Fruit fly (Drosophila melanogaster) whole organism, embryonic: ENCODE results near the gene nonA.

Experiments used
- Aef1 ChIP-seq: fragments of 200-800 bp; sonication (Bioruptor generic); IDR thresholded peaks from 3 replicates; pipeline ENCODE4 v1.3.6; 2022; ENCODE audit warnings: missing biosample characterization, missing genetic modification characterization
- Awh ChIP-seq: fragments of 200-800 bp; sonication (Bioruptor generic); IDR thresholded peaks from 2 replicates; pipeline ENCODE4, ENCODE4 v1.3.6; 2022; ENCODE audit warnings: missing biosample characterization, missing genetic modification characterization
- Bgb ChIP-seq: fragments of 200-800 bp; sonication (Bioruptor generic); IDR thresholded peaks from 2 replicates; pipeline ENCODE4 v1.3.6; 2022; ENCODE audit warnings: missing biosample characterization, missing genetic modification characterization; ENCODE audit not compliant: partially characterized antibody
- CG12744 ChIP-seq: fragments of 200-800 bp; sonication (Bioruptor generic); optimal IDR thresholded peaks from 2 replicates; lab custom pipeline; 2016; ENCODE audit warnings: missing biosample characterization, missing genetic modification characterization
- CG13624 ChIP-seq: fragments of 200-800 bp; sonication (Bioruptor generic); optimal IDR thresholded peaks from 2 replicates; lab custom pipeline; 2016; ENCODE audit warnings: missing biosample characterization, missing genetic modification characterization
- CG15696 ChIP-seq: fragments of 200-800 bp; sonication (Bioruptor generic); optimal IDR thresholded peaks from 2 replicates; lab custom pipeline; 2019; ENCODE audit warnings: missing biosample characterization, mild to moderate bottlenecking, missing genetic modification characterization, moderate library complexity
- CG16863 ChIP-seq: fragments of 200-800 bp; sonication (Bioruptor generic); optimal IDR thresholded peaks from 3 replicates; lab custom pipeline; 2016; ENCODE audit warnings: missing biosample characterization, missing genetic modification characterization
- CG17328 ChIP-seq: fragments of 200-800 bp; sonication (Bioruptor generic); IDR thresholded peaks from 2 replicates; pipeline ENCODE4 v1.3.6; 2022; ENCODE audit warnings: missing biosample characterization, missing genetic modification characterization
- CG17359 ChIP-seq: fragments of 200-800 bp; sonication (Bioruptor generic); optimal IDR thresholded peaks from 3 replicates; lab custom pipeline; 2018; ENCODE audit warnings: missing biosample characterization, mild to moderate bottlenecking, missing genetic modification characterization, moderate library complexity
- CG18476 ChIP-seq: fragments of 200-800 bp; sonication (Bioruptor generic); optimal IDR thresholded peaks from 2 replicates; lab custom pipeline; 2016; ENCODE audit warnings: missing biosample characterization, mild to moderate bottlenecking, missing genetic modification characterization
- CG18599 ChIP-seq: fragments of 200-800 bp; sonication (Bioruptor generic); optimal IDR thresholded peaks from 3 replicates; lab custom pipeline; 2017; ENCODE audit warnings: missing biosample characterization, missing genetic modification characterization, mild to moderate bottlenecking, moderate library complexity, missing genetic modification reagents
- CG2199 ChIP-seq: fragments of 200-800 bp; sonication (Bioruptor generic); IDR thresholded peaks from 3 replicates; pipeline ENCODE4 v1.3.6; 2022; ENCODE audit warnings: missing biosample characterization, missing genetic modification characterization
- CG34376 ChIP-seq: fragments of 200-800 bp; sonication (Bioruptor generic); optimal IDR thresholded peaks from 2 replicates; lab custom pipeline; 2018; ENCODE audit warnings: missing biosample characterization, mild to moderate bottlenecking, missing genetic modification characterization
- CG4617 ChIP-seq: fragments of 200-800 bp; sonication (Bioruptor generic); optimal IDR thresholded peaks from 3 replicates; lab custom pipeline; 2016; ENCODE audit warnings: missing biosample characterization, missing genetic modification characterization, borderline replicate concordance
- CG4854 ChIP-seq: fragments of 200-800 bp; sonication (Bioruptor generic); optimal IDR thresholded peaks from 2 replicates; lab custom pipeline; 2016; ENCODE audit warnings: missing biosample characterization, missing genetic modification characterization, inconsistent platforms
- CG7372 ChIP-seq: fragments of 200-800 bp; sonication (Bioruptor generic); IDR thresholded peaks from 2 replicates; pipeline ENCODE4 v1.3.6; 2022; ENCODE audit warnings: missing biosample characterization, missing genetic modification characterization
- CG7786 ChIP-seq: fragments of 200-800 bp; sonication (Bioruptor generic); optimal IDR thresholded peaks from 2 replicates; lab custom pipeline; 2016; ENCODE audit warnings: missing biosample characterization, missing genetic modification characterization
- CG8290 ChIP-seq, 3 experiments: fragments of 200-800 bp; sonication (Bioruptor generic); optimal IDR thresholded peaks; 2 replicates each; lab custom pipeline; 2016 to 2019; ENCODE audit warnings: missing biosample characterization in 3 of 3, missing genetic modification characterization in 3 of 3, mild to moderate bottlenecking in 2 of 3, moderate library complexity in 1 of 3
- CG9876 ChIP-seq: fragments of 200-800 bp; sonication (Bioruptor generic); optimal IDR thresholded peaks from 2 replicates; lab custom pipeline; 2016; ENCODE audit warnings: missing biosample characterization, missing genetic modification characterization
- CG9932 ChIP-seq: fragments of 200-800 bp; sonication (Bioruptor generic); IDR thresholded peaks from 2 replicates; pipeline ENCODE4 v1.3.6; 2022; ENCODE audit warnings: missing biosample characterization, missing genetic modification characterization
- CrebB ChIP-seq: fragments of 200-800 bp; sonication (Bioruptor generic); optimal IDR thresholded peaks from 3 replicates; lab custom pipeline; 2018; ENCODE audit warnings: missing biosample characterization, mild to moderate bottlenecking, missing genetic modification characterization
- HHEX ChIP-seq: fragments of 200-800 bp; sonication (Bioruptor generic); optimal IDR thresholded peaks from 3 replicates; lab custom pipeline; 2017; ENCODE audit warnings: missing biosample characterization, mild to moderate bottlenecking, missing genetic modification characterization, missing genetic modification reagents
- HLH3B ChIP-seq: fragments of 200-800 bp; sonication (Bioruptor generic); IDR thresholded peaks from 2 replicates; pipeline ENCODE4 v1.3.6; 2022; ENCODE audit warnings: missing biosample characterization, missing genetic modification characterization
- HmgD ChIP-seq: fragments of 200-800 bp; sonication (Bioruptor generic); optimal IDR thresholded peaks from 3 replicates; lab custom pipeline; 2016; ENCODE audit warnings: missing biosample characterization, missing genetic modification characterization
- HmgZ ChIP-seq: fragments of 200-800 bp; sonication (Bioruptor generic); optimal IDR thresholded peaks from 2 replicates; lab custom pipeline; 2018; ENCODE audit warnings: missing biosample characterization, mild to moderate bottlenecking, missing genetic modification characterization
- Mrtf ChIP-seq: fragments of 200-800 bp; sonication (Bioruptor generic); IDR thresholded peaks from 3 replicates; pipeline ENCODE4 v1.3.6; 2022; ENCODE audit warnings: missing biosample characterization, missing genetic modification characterization
- Myb ChIP-seq: fragments of 200-800 bp; sonication (Bioruptor generic); optimal IDR thresholded peaks from 2 replicates; lab custom pipeline; 2016; ENCODE audit warnings: missing biosample characterization, missing genetic modification characterization
- NC2β ChIP-seq: fragments of 200-800 bp; sonication (Bioruptor generic); optimal IDR thresholded peaks from 2 replicates; lab custom pipeline; 2016; ENCODE audit warnings: missing biosample characterization, missing genetic modification characterization
- Nf-YA ChIP-seq: fragments of 200-800 bp; sonication (Bioruptor generic); IDR thresholded peaks from 2 replicates; pipeline ENCODE4 v1.3.6; 2022; ENCODE audit warnings: missing biosample characterization, missing genetic modification characterization
- Oaz ChIP-seq: fragments of 200-800 bp; sonication (Bioruptor generic); IDR thresholded peaks from 2 replicates; pipeline ENCODE4 v1.3.6; 2022; ENCODE audit warnings: missing biosample characterization, missing genetic modification characterization
- Oli ChIP-seq: fragments of 200-800 bp; sonication (Bioruptor generic); optimal IDR thresholded peaks from 2 replicates; lab custom pipeline; 2018; ENCODE audit warnings: missing biosample characterization, mild to moderate bottlenecking, missing genetic modification characterization, moderate library complexity
- Scr ChIP-seq: fragments of 200-800 bp; sonication (Bioruptor generic); IDR thresholded peaks from 2 replicates; pipeline ENCODE4 v1.3.6; 2022; ENCODE audit warnings: missing biosample characterization, missing genetic modification characterization; ENCODE audit not compliant: partially characterized antibody
- TFAM ChIP-seq: fragments of 200-800 bp; sonication (Bioruptor generic); optimal IDR thresholded peaks from 2 replicates; lab custom pipeline; 2017; ENCODE audit warnings: missing biosample characterization, missing genetic modification characterization, inconsistent platforms
- YL-1 ChIP-seq: fragments of 200-800 bp; sonication (Bioruptor generic); optimal IDR thresholded peaks from 3 replicates; lab custom pipeline; 2017; ENCODE audit warnings: missing biosample characterization, mild to moderate bottlenecking, missing genetic modification characterization
- ac ChIP-seq: fragments of 200-800 bp; sonication (Bioruptor generic); optimal IDR thresholded peaks from 3 replicates; lab custom pipeline; 2017; ENCODE audit warnings: missing biosample characterization, mild to moderate bottlenecking, missing genetic modification characterization
- al ChIP-seq: fragments of 200-800 bp; sonication (Bioruptor generic); IDR thresholded peaks from 2 replicates; pipeline ENCODE4 v1.3.6; 2022; ENCODE audit warnings: missing biosample characterization, missing genetic modification characterization
- chm ChIP-seq: fragments of 200-800 bp; sonication (Bioruptor generic); IDR thresholded peaks from 2 replicates; pipeline ENCODE4 v1.3.6; 2022; ENCODE audit warnings: missing biosample characterization, missing genetic modification characterization
- crol ChIP-seq: fragments of 200-800 bp; sonication (Bioruptor generic); IDR thresholded peaks from 2 replicates; pipeline ENCODE4 v1.3.6; 2022; ENCODE audit warnings: missing biosample characterization, missing genetic modification characterization
- hbn ChIP-seq: fragments of 200-800 bp; sonication (Bioruptor generic); IDR thresholded peaks from 2 replicates; pipeline ENCODE4 v1.3.6; 2022; ENCODE audit warnings: missing biosample characterization, missing genetic modification characterization; ENCODE audit not compliant: partially characterized antibody
- her ChIP-seq: fragments of 200-800 bp; sonication (Bioruptor generic); optimal IDR thresholded peaks from 2 replicates; lab custom pipeline; 2016; ENCODE audit warnings: missing biosample characterization, missing genetic modification characterization
- nau ChIP-seq: fragments of 200-800 bp; sonication (Bioruptor generic); optimal IDR thresholded peaks from 3 replicates; lab custom pipeline; 2017; ENCODE audit warnings: missing biosample characterization, mild to moderate bottlenecking, missing genetic modification characterization, missing genetic modification reagents
- otp ChIP-seq: fragments of 200-800 bp; sonication (Bioruptor generic); IDR thresholded peaks from 3 replicates; pipeline ENCODE4, ENCODE4 v1.3.6; 2022; ENCODE audit warnings: missing biosample characterization, missing genetic modification characterization
- pho ChIP-seq: fragments of 200-800 bp; sonication (Bioruptor generic); optimal IDR thresholded peaks from 2 replicates; lab custom pipeline; 2016; ENCODE audit warnings: missing biosample characterization, missing genetic modification characterization
- pita ChIP-seq: fragments of 200-800 bp; sonication (Bioruptor generic); optimal IDR thresholded peaks from 2 replicates; lab custom pipeline; 2017; ENCODE audit warnings: missing biosample characterization, mild to moderate bottlenecking, missing genetic modification characterization
- prd ChIP-seq, 3 experiments: fragments of >200 bp in 2 of 3; fragments of 200-800 bp in 1 of 3; sonication (Bioruptor generic) in 1 of 3; optimal IDR thresholded peaks in 2 of 3; IDR thresholded peaks in 1 of 3; 2 replicates in 2 of 3; 3 replicates in 1 of 3; pipeline versions ENCODE4 v1.3.6 to Lab custom; 2017 to 2022; ENCODE audit warnings: missing biosample characterization in 1 of 3, missing genetic modification characterization in 1 of 3
- slbo ChIP-seq: fragments of 200-800 bp; sonication (Bioruptor generic); IDR thresholded peaks from 2 replicates; pipeline ENCODE4 v1.3.6; 2022; ENCODE audit warnings: missing biosample characterization, missing genetic modification characterization
- ssp ChIP-seq: fragments of 200-800 bp; sonication (Bioruptor generic); IDR thresholded peaks from 2 replicates; pipeline ENCODE4 v1.3.6; 2022; ENCODE audit warnings: missing biosample characterization, missing genetic modification characterization
- tll ChIP-seq, 2 experiments: fragments of 200-800 bp in 1 of 2; fragments of >200 bp in 1 of 2; sonication (Bioruptor generic) in 1 of 2; optimal IDR thresholded peaks; 2 replicates each; lab custom pipeline; 2017 to 2019; ENCODE audit warnings: missing biosample characterization in 2 of 2, missing genetic modification characterization in 2 of 2, mild to moderate bottlenecking in 1 of 2, moderate library complexity in 1 of 2
- zfh1 ChIP-seq: fragments of 200-800 bp; sonication (Bioruptor generic); IDR thresholded peaks from 3 replicates; pipeline ENCODE4 v1.3.6; 2022; ENCODE audit warnings: missing biosample characterization, missing genetic modification characterization
- zfh2 ChIP-seq: fragments of 200-800 bp; sonication (Bioruptor generic); optimal IDR thresholded peaks from 2 replicates; lab custom pipeline; 2016; ENCODE audit warnings: missing biosample characterization, missing genetic modification characterization

nonA gene

dm6 chrX:16391397-16391796 is 30.0 kb downstream of the nonA start, which contains the start of the genes TH1 and mei-41 (continued):
- TF ChIP-seq CG12744 (GFP tag; lab: Kevin White, UChicago) = no peak
- TF ChIP-seq otp (GFP tag; lab: Robert Waterston, UW) = peak; percentile 92
- TF ChIP-seq NC2β (GFP tag; lab: Kevin White, UChicago) = peak; percentile 27
- peak; percentile 40 for TF ChIP-seq CG16863 (GFP tag; lab: Kevin White, UChicago)
- TF ChIP-seq nau (GFP tag; lab: Kevin White, UChicago) = no peak
- TF ChIP-seq zfh2 (GFP tag; lab: Kevin White, UChicago) = peak; percentile 60
- peak; percentile 99 for TF ChIP-seq ssp (GFP tag; lab: Robert Waterston, UW)
- peak; percentile 96 for TF ChIP-seq HLH3B (GFP tag; lab: Robert Waterston, UW)
- TF ChIP-seq Nf-YA (GFP tag; lab: Robert Waterston, UW) = peak; percentile 92
- TF ChIP-seq Oaz (GFP tag; lab: Robert Waterston, UW) = peak; percentile 81
- TF ChIP-seq slbo (GFP tag; lab: Robert Waterston, UW) = peak; percentile 97
- TF ChIP-seq Oli (tag; lab: Kevin White, UChicago) = peak; percentile 88
- peak; percentile 7 for TF ChIP-seq her
- TF ChIP-seq CG15696 (tag; lab: Kevin White, UChicago) = peak; percentile 93
- peak; percentile 96 for TF ChIP-seq zfh1 (GFP tag; lab: Robert Waterston, UW)
- peak; percentile 83 for TF ChIP-seq CG18599 (GFP tag; lab: Kevin White, UChicago)
- TF ChIP-seq ac (GFP tag; lab: Kevin White, UChicago) = peak; percentile 24
- no peak for TF ChIP-seq CG4854
- peak; percentile 35 for TF ChIP-seq CG34376 (GFP tag; lab: Kevin White, UChicago)
- TF ChIP-seq CG8290 (GFP tag; optimal IDR thresholded peaks at IDR 0.05; lab: Kevin White, UChicago) = peak; percentile 80
- TF ChIP-seq CG8290 (tag; optimal IDR thresholded peaks at IDR 0.05; lab: Kevin White, UChicago) = peak in 1 of 2 experiments; percentile 38
- no peak for TF ChIP-seq TFAM
- peak; percentile 43; the same call in 1 of the 2 replicates for TF ChIP-seq Bgb (GFP tag; lab: Robert Waterston, UW)
- TF ChIP-seq CG13624 = no peak
- peak; percentile 96 for TF ChIP-seq Awh
- peak; percentile 91 for TF ChIP-seq CG2199 (GFP tag; lab: Robert Waterston, UW)
- peak in 1 of 2 experiments; percentile 56 for TF ChIP-seq tll (GFP tag; optimal IDR thresholded peaks at IDR 0.05; lab: Kevin White, UChicago)
- TF ChIP-seq prd (optimal IDR thresholded peaks at IDR 0.05; lab: Kevin White, UChicago) = no peak
- peak; percentile 98 for TF ChIP-seq prd (GFP tag; IDR thresholded peaks at IDR 0.05; lab: Robert Waterston, UW)
- peak; percentile 95 for TF ChIP-seq CG17328 (GFP tag; lab: Robert Waterston, UW)
- peak; percentile 58 for TF ChIP-seq Scr (GFP tag; lab: Robert Waterston, UW)
- TF ChIP-seq Mrtf = peak; percentile 93
- peak; percentile 48 for TF ChIP-seq CrebB (tag; lab: Kevin White, UChicago)
- TF ChIP-seq Aef1 = peak; percentile 96
- TF ChIP-seq HmgD = no peak
- peak; percentile 90 for TF ChIP-seq chm (GFP tag; lab: Robert Waterston, UW)
- TF ChIP-seq HmgZ (tag; lab: Kevin White, UChicago) = peak; percentile 79
- TF ChIP-seq CG17359 (tag; lab: Kevin White, UChicago) = peak; percentile 89
- peak; percentile 12 for TF ChIP-seq Myb (GFP tag; lab: Kevin White, UChicago)
- peak; percentile 58 for TF ChIP-seq pho (GFP tag; lab: Kevin White, UChicago)
- TF ChIP-seq pita (GFP tag; lab: Kevin White, UChicago) = no peak
- peak; percentile 41 for TF ChIP-seq CG7786 (GFP tag; lab: Kevin White, UChicago)
- peak; percentile 97 for TF ChIP-seq CG7372 (GFP tag; lab: Robert Waterston, UW)
- peak; percentile 94 for TF ChIP-seq CG9932 (GFP tag; lab: Robert Waterston, UW)
- peak; percentile 95 for TF ChIP-seq al (GFP tag; lab: Robert Waterston, UW)
- peak; percentile 63 for TF ChIP-seq CG4617
- peak; percentile 75 for TF ChIP-seq YL-1 (GFP tag; lab: Kevin White, UChicago)
- TF ChIP-seq HHEX = peak; percentile 72
- TF ChIP-seq crol = peak; percentile 41; the same call in 1 of the 2 replicates
- TF ChIP-seq hbn (GFP tag; lab: Robert Waterston, UW) = no peak
- no peak for TF ChIP-seq CG9876 (GFP tag; lab: Kevin White, UChicago)
- TF ChIP-seq CG18476 (GFP tag; lab: Kevin White, UChicago) = peak; percentile 61
